Worm (Caenorhabditis elegans) whole organism, L2 larva: ENCODE results near the gene srh-219.

ENCODE experiments used
- C34F6.9 ChIP-seq: fragments of 150-350 bp; optimal IDR thresholded peaks from 2 replicates; lab custom pipeline; 2014; ENCODE audit warnings: missing biosample characterization, missing genetic modification characterization
- F13H6.1 ChIP-seq: sonication (generic microtip); optimal IDR thresholded peaks from 2 replicates; lab custom pipeline; 2016; ENCODE audit warnings: missing genetic modification characterization, missing compliant biosample characterization
- Y55F3AM.14 ChIP-seq: fragments of 200-800 bp; sonication (Bioruptor generic); optimal IDR thresholded peaks from 2 replicates; lab custom pipeline; 2018; ENCODE audit warnings: mild to moderate bottlenecking, missing genetic modification characterization, missing compliant biosample characterization
- alr-1 ChIP-seq: fragments of 150-350 bp; optimal IDR thresholded peaks from 2 replicates; lab custom pipeline; 2014; ENCODE audit warnings: missing biosample characterization, missing genetic modification characterization
- aly-2 ChIP-seq: fragments of 150-350 bp; optimal IDR thresholded peaks from 2 replicates; lab custom pipeline; 2014; ENCODE audit warnings: missing biosample characterization, missing genetic modification characterization
- ama-1 ChIP-seq: fragments of 150-350 bp; optimal IDR thresholded peaks from 2 replicates; lab custom pipeline; 2018; ENCODE audit warnings: inconsistent platforms
- blmp-1 ChIP-seq: sonication (generic microtip); optimal IDR thresholded peaks from 2 replicates; lab custom pipeline; 2017; ENCODE audit warnings: missing genetic modification characterization, mild to moderate bottlenecking, missing compliant biosample characterization, antibody characterized with exemption, moderate library complexity; ENCODE audit not compliant: insufficient read depth
- crh-2 ChIP-seq: sonication (generic microtip); optimal IDR thresholded peaks from 2 replicates; lab custom pipeline; 2017; ENCODE audit warnings: missing biosample characterization, missing genetic modification characterization
- dmd-4 ChIP-seq: sonication (generic microtip); optimal IDR thresholded peaks from 2 replicates; lab custom pipeline; 2017; ENCODE audit warnings: missing biosample characterization, missing genetic modification characterization
- elt-1 ChIP-seq: fragments of 150-350 bp; optimal IDR thresholded peaks from 2 replicates; lab custom pipeline; 2014; ENCODE audit warnings: missing biosample characterization, missing genetic modification characterization
- fos-1 ChIP-seq: fragments of 150-350 bp; optimal IDR thresholded peaks from 2 replicates; lab custom pipeline; 2014; ENCODE audit warnings: missing biosample characterization, missing genetic modification characterization
- lin-39 ChIP-seq: fragments of 150-350 bp; optimal IDR thresholded peaks from 2 replicates; lab custom pipeline; 2014; ENCODE audit warnings: missing biosample characterization, missing genetic modification reagents, missing genetic modification characterization
- lsy-2 ChIP-seq, 2 experiments: fragments of 150-350 bp in 1 of 2; sonication (generic microtip) in 1 of 2; optimal IDR thresholded peaks; 2 replicates each; lab custom pipeline; 2014 to 2017; ENCODE audit warnings: missing biosample characterization in 2 of 2, missing genetic modification characterization in 2 of 2
- mab-5 ChIP-seq: fragments of 150-350 bp; optimal IDR thresholded peaks from 2 replicates; lab custom pipeline; 2014; ENCODE audit warnings: missing biosample characterization, missing genetic modification characterization
- mdl-1 ChIP-seq, 2 experiments: fragments of 150-350 bp in 1 of 2; sonication (generic microtip) in 1 of 2; optimal IDR thresholded peaks; 2 replicates each; lab custom pipeline; 2017; ENCODE audit warnings: missing biosample characterization in 2 of 2, missing genetic modification characterization in 2 of 2
- nhr-11 ChIP-seq: fragments of 150-350 bp; optimal IDR thresholded peaks from 2 replicates; lab custom pipeline; 2014; ENCODE audit warnings: missing biosample characterization, missing genetic modification characterization
- nhr-129 ChIP-seq: fragments of 150-350 bp; optimal IDR thresholded peaks from 2 replicates; lab custom pipeline; 2014; ENCODE audit warnings: missing biosample characterization, missing genetic modification characterization
- nhr-21 ChIP-seq: fragments of 150-350 bp; optimal IDR thresholded peaks from 2 replicates; lab custom pipeline; 2014; ENCODE audit warnings: missing biosample characterization, missing genetic modification characterization
- nhr-23 ChIP-seq: fragments of 150-350 bp; optimal IDR thresholded peaks from 2 replicates; lab custom pipeline; 2014; ENCODE audit warnings: missing biosample characterization, missing genetic modification reagents, missing genetic modification characterization
- nhr-237 ChIP-seq: fragments of 150-350 bp; optimal IDR thresholded peaks from 2 replicates; lab custom pipeline; 2014; ENCODE audit warnings: missing biosample characterization, missing genetic modification characterization
- nhr-6 ChIP-seq: fragments of 150-350 bp; optimal IDR thresholded peaks from 2 replicates; lab custom pipeline; 2014; ENCODE audit warnings: missing biosample characterization, missing genetic modification characterization
- nhr-77 ChIP-seq: fragments of 150-350 bp; optimal IDR thresholded peaks from 2 replicates; lab custom pipeline; 2014; ENCODE audit warnings: missing biosample characterization, missing genetic modification characterization
- peb-1 ChIP-seq: fragments of 150-350 bp; optimal IDR thresholded peaks from 2 replicates; lab custom pipeline; 2014; ENCODE audit warnings: missing biosample characterization, missing genetic modification characterization
- sem-4 ChIP-seq: fragments of 150-350 bp; optimal IDR thresholded peaks from 2 replicates; lab custom pipeline; 2014; ENCODE audit warnings: missing biosample characterization, missing genetic modification reagents, missing genetic modification characterization
- skn-1 ChIP-seq: sonication (generic microtip); optimal IDR thresholded peaks from 2 replicates; lab custom pipeline; 2017; ENCODE audit warnings: missing biosample characterization, missing genetic modification characterization
- sma-3 ChIP-seq: sonication (generic microtip); optimal IDR thresholded peaks from 2 replicates; lab custom pipeline; 2016; ENCODE audit warnings: missing genetic modification reagents, missing genetic modification characterization, missing compliant biosample characterization
- sma-9 ChIP-seq, 2 experiments: fragments of 150-350 bp in 1 of 2; sonication (generic microtip) in 1 of 2; optimal IDR thresholded peaks; 2 replicates each; lab custom pipeline; 2014 to 2016; ENCODE audit warnings: missing genetic modification characterization in 2 of 2, mild to moderate bottlenecking in 1 of 2, missing biosample characterization in 1 of 2, missing compliant biosample characterization in 1 of 2, missing genetic modification reagents in 1 of 2, moderate library complexity in 1 of 2
- unc-39 ChIP-seq: fragments of 150-350 bp; optimal IDR thresholded peaks from 2 replicates; lab custom pipeline; 2014; ENCODE audit warnings: missing biosample characterization, missing genetic modification characterization
- unc-55 ChIP-seq: fragments of 150-350 bp; sonication (generic microtip); optimal IDR thresholded peaks from 3 replicates; lab custom pipeline; 2014; ENCODE audit warnings: missing biosample characterization, missing genetic modification reagents, missing genetic modification characterization
- unc-62 ChIP-seq: fragments of 150-350 bp; optimal IDR thresholded peaks from 2 replicates; lab custom pipeline; 2014; ENCODE audit warnings: missing biosample characterization, missing genetic modification reagents, missing genetic modification characterization
- zag-1 ChIP-seq: fragments of 150-350 bp; optimal IDR thresholded peaks from 2 replicates; lab custom pipeline; 2014; ENCODE audit warnings: missing biosample characterization, missing genetic modification characterization
- ztf-1 ChIP-seq: fragments of 200-800 bp; sonication (Bioruptor generic); conservative IDR thresholded peaks from 2 replicates; pipeline ENCODE4 v1.3.6; 2022; ENCODE audit warnings: missing genetic modification characterization, missing compliant biosample characterization
- ztf-11 ChIP-seq: sonication (generic microtip); optimal IDR thresholded peaks from 2 replicates; lab custom pipeline; 2017; ENCODE audit warnings: missing biosample characterization, missing genetic modification characterization
- ztf-4 ChIP-seq: fragments of 150-350 bp; optimal IDR thresholded peaks from 2 replicates; lab custom pipeline; 2014; ENCODE audit warnings: missing biosample characterization, missing genetic modification characterization

srh-219 gene

DNA sequence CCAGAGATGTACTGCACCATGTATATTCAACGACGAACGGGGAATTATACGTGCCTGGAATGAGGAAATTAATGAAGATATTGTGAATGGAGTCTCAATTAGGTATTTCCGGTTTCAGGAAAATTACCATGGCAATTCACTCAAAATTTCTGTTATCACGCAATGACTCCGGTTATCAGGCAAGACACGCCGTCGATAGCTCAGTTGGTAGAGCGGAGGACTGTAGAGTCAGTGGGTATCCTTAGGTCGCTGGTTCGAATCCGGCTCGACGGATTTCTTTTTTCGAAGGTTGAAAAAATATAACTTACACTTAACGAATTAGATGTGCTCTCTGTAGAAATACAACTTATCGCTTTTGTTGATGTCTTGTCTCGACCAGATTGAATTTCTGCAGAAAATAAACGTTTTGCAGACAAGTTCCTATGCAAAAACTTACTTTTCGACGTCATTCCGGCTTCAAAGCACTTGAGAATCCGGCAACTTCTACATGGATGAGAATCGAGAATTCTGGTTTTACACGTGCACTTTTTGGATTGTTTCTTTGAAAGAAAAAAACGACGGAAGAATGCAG, 14.7 kb upstream of the srh-219 start:
- TF ChIP-seq nhr-77: no peak
- TF ChIP-seq F13H6.1 (tag; lab: Kevin White, UChicago): no peak
- TF ChIP-seq ztf-1 (GFP tag; lab: Robert Waterston, UW): no peak
- no peak for TF ChIP-seq peb-1 (tag; lab: Kevin White, UChicago)
- no peak for TF ChIP-seq crh-2 (tag; lab: Kevin White, UChicago)
- no peak for TF ChIP-seq aly-2 (tag; lab: Kevin White, UChicago)
- no peak for TF ChIP-seq zag-1 (tag; lab: Kevin White, UChicago)
- no peak for TF ChIP-seq unc-62
- TF ChIP-seq sem-4 (tag; lab: Kevin White, UChicago): no peak
- no peak for TF ChIP-seq mdl-1 (tag; optimal IDR thresholded peaks at IDR 0.05; lab: Kevin White, UChicago)
- no peak for TF ChIP-seq nhr-21
- TF ChIP-seq skn-1: no peak
- no peak for TF ChIP-seq ztf-11 (tag; lab: Kevin White, UChicago)
- TF ChIP-seq, all 48 proteins: peak for 0

DNA sequence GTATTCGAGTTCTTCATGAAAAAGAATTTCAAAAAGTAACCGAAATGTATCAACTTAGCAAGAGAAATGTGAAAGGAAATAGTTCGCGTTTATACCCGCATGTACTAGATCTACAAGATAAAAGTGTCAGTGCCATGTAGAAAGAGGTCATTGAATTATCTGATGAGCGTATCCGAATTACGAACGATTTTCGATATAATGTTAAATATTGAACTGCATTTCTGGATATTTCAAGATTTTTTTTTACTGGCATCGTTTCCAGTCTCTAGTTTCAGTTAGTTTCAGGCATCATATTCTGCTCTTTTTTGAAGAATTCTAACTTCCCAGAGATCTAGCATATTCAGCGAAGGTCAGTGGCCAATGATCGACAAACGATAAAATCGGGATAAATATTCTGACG, 13.9 kb upstream of the srh-219 start, which contains the start of gene nhr-150:
nhr-150 (minus strand) TSS at position 92 of the 400 bp plus-strand sequence.
- TF ChIP-seq sma-9 (GFP tag; optimal IDR thresholded peaks at IDR 0.05; lab: Kevin White, UChicago) (peak; percentile 50), sma-9 (tag; optimal IDR thresholded peaks at IDR 0.05; lab: Kevin White, UChicago) (no peak), aly-2 (tag; lab: Kevin White, UChicago) (no peak)

DNA sequence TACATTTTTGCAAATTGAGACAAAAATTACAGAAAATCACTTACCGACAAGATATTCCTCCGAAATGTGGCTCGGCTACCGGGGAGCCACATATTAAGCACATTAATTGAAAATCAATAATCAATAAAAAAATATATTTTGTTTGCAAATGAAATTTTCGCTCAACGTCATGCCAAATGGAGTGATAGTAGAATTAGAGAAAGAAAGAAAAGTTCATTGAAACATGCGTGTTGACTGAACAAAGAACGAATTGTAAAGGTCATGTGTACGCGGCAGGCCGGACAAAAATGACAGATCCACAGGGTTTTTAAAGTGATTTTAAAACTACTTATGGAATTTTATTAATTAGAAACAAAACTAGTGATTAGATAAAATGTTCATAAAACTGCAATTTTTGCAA, 11.7 kb upstream of the srh-219 start:
- TF ChIP-seq skn-1 (no peak), fos-1 (peak; percentile 15), alr-1 (no peak), peb-1 (tag; lab: Kevin White, UChicago) (no peak), nhr-11 (no peak), nhr-77 (no peak), mdl-1 (tag; optimal IDR thresholded peaks at IDR 0.05; lab: Kevin White, UChicago) (no peak), sma-9 (GFP tag; optimal IDR thresholded peaks at IDR 0.05; lab: Kevin White, UChicago) (peak; percentile 59), sma-9 (tag; optimal IDR thresholded peaks at IDR 0.05; lab: Kevin White, UChicago) (no peak), ztf-4 (tag; lab: Kevin White, UChicago) (no peak), Y55F3AM.14 (GFP tag; lab: Kevin White, UChicago) (no peak)

DNA sequence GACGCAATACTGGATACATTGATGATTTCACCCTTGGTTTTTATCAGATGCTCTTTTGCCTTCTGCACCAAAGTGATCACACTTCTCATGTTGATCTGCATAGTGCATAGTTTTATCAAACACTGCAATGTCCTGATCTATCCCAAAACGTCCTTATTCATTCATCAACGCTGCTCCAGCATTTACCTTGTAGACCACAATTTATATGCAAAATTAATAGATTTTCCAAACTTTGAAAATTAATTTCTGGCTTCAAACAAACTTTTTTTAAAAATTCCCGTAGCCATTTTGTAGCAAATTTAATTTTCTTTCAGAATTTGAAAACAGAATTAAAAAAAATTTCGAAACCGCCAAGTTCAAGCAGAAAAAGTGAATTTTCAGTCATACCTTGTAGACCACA, 10.7 kb upstream of the srh-219 start, which contains the start of gene C06B8.3:
C06B8.3 (minus strand) TSS at position 101 of the 400 bp plus-strand sequence.
- TF ChIP-seq crh-2 (tag; lab: Kevin White, UChicago): no peak
- no peak for TF ChIP-seq F13H6.1 (tag; lab: Kevin White, UChicago)
- no peak for TF ChIP-seq ama-1 (lab: Kevin White, UChicago)

DNA sequence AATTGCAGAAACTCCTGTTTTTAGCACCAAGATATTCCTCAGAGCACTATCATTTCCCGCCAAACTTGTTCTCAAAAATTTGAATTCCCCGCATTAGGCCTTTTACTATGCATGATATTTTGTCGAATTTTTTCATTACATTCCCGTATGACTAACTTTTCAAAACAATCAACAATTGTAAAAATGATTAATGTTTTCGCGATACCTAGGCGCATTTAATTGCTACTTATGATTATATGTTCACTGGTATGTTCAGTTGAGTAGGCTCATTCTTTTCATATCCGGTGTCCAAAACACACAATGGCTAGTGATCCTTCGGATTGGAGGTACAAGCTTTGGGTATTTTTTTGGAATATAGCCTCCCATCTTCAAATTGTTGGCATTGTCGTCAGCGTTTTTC, 7.5 kb upstream of the srh-219 start, which contains the start of gene srw-21:
srw-21 (plus strand) TSS at position 301 of the 400 bp plus-strand sequence.
- no peak for TF ChIP-seq ama-1 (lab: Kevin White, UChicago)
- TF ChIP-seq nhr-237 (tag; lab: Kevin White, UChicago): no peak
- no peak for TF ChIP-seq nhr-11
- no peak for TF ChIP-seq zag-1 (tag; lab: Kevin White, UChicago)
- TF ChIP-seq C34F6.9 (tag; lab: Kevin White, UChicago): no peak
- no peak for TF ChIP-seq Y55F3AM.14 (GFP tag; lab: Kevin White, UChicago)
- no peak for TF ChIP-seq nhr-6
- no peak for TF ChIP-seq fos-1
- no peak for TF ChIP-seq elt-1 (tag; lab: Kevin White, UChicago)
- no peak for TF ChIP-seq nhr-23 (tag; lab: Kevin White, UChicago)
- TF ChIP-seq aly-2 (tag; lab: Kevin White, UChicago): no peak
- no peak for TF ChIP-seq lsy-2 (tag; optimal IDR thresholded peaks at IDR 0.05; lab: Kevin White, UChicago)
- TF ChIP-seq blmp-1 (tag; lab: Kevin White, UChicago): no peak
- no peak for TF ChIP-seq unc-39 (tag; lab: Kevin White, UChicago)
- TF ChIP-seq peb-1 (tag; lab: Kevin White, UChicago): no peak
- no peak for TF ChIP-seq mab-5 (tag; lab: Kevin White, UChicago)
- no peak for TF ChIP-seq sma-3 (GFP tag; lab: Kevin White, UChicago)
- no peak for TF ChIP-seq ztf-11 (tag; lab: Kevin White, UChicago)
- TF ChIP-seq ztf-4 (tag; lab: Kevin White, UChicago): no peak

DNA sequence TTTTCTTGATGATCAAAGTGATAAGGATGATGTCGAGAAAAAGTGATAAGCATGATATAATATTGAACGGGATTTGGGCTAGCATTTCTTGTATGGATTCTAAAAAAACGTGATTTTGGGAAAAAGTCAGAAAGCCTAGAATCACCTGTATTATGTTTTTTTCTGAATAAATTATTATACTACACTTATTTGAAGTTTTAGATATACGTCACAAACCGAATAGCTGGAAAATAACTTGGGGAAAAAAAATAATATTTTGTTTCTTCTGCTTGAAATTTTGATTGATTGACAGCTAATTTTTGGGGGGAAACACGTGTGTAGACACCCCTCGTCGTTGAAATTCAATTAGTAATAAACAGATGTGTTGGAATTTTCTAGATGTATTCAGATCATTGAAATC, 2.8 kb upstream of the srh-219 start, which contains the start of gene str-264:
str-264 (minus strand) TSS at position 101 of the 400 bp plus-strand sequence.
- TF ChIP-seq sma-3 (GFP tag; lab: Kevin White, UChicago) (no peak), unc-55 (GFP tag; lab: Kevin White, UChicago) (no peak), C34F6.9 (tag; lab: Kevin White, UChicago) (no peak), sma-9 (GFP tag; optimal IDR thresholded peaks at IDR 0.05; lab: Kevin White, UChicago) (no peak), sma-9 (tag; optimal IDR thresholded peaks at IDR 0.05; lab: Kevin White, UChicago) (no peak), lin-39 (tag; lab: Kevin White, UChicago) (no peak), F13H6.1 (tag; lab: Kevin White, UChicago) (no peak), nhr-129 (no peak), dmd-4 (tag; lab: Kevin White, UChicago) (no peak), fos-1 (no peak)
